Fruit fly (Drosophila melanogaster) S2 (cell line): ENCODE results near the gene CG9040.

Experiments used
- CG8478 ChIP-seq: fragments of >200 bp; optimal IDR thresholded peaks from 2 replicates; lab custom pipeline; 2018
- CTCF ChIP-seq, 2 experiments: fragments of >200 bp; optimal IDR thresholded peaks; 2 replicates each; lab custom pipeline; 2018

- TF ChIP-seq CTCF (optimal IDR thresholded peaks at IDR 0.05; lab: Kevin White, UChicago) (no peak), CG8478 (lab: Kevin White, UChicago) (no peak)
These were observed 16.3 kb downstream of the CG9040 start for dm6 chr3L:14004041-14004407.
